Worm (Caenorhabditis elegans) whole organism, early embryonic: ENCODE data around the gene C15C7.6.

Source experiments
- ceh-13 ChIP-seq: fragments of 200-800 bp; sonication (Bioruptor generic); optimal IDR thresholded peaks from 2 replicates; lab custom pipeline; 2018; ENCODE audit warnings: mild to moderate bottlenecking, missing genetic modification characterization, missing compliant biosample characterization
- hmbx-1 ChIP-seq: sonication (generic microtip); optimal IDR thresholded peaks from 2 replicates; lab custom pipeline; 2016; ENCODE audit warnings: mild to moderate bottlenecking, missing genetic modification characterization, missing compliant biosample characterization
- hnd-1 ChIP-seq: sonication (generic microtip); optimal IDR thresholded peaks from 2 replicates; lab custom pipeline; 2016; ENCODE audit warnings: missing genetic modification characterization, missing compliant biosample characterization
- tra-4 ChIP-seq: sonication (generic microtip); optimal IDR thresholded peaks from 2 replicates; lab custom pipeline; 2017; ENCODE audit warnings: missing genetic modification characterization, missing compliant biosample characterization

- TF ChIP-seq ceh-13 (GFP tag; lab: Kevin White, UChicago), result no peak
- no peak for TF ChIP-seq hmbx-1
- TF ChIP-seq hnd-1 (tag; lab: Kevin White, UChicago), result no peak
- TF ChIP-seq tra-4 (tag; lab: Kevin White, UChicago), result no peak
Measured at ce11 chrX:3202350-3202749, 32.0 kb upstream of the C15C7.6 start.
